Worm (Caenorhabditis elegans) whole organism, young adult: ENCODE measurements around the gene F28C6.8.

Experiments
- K12H6.12 ChIP-seq: fragments of 200-800 bp; sonication (Bioruptor generic); optimal IDR thresholded peaks from 2 replicates; lab custom pipeline; 2018; ENCODE audit warnings: mild to moderate bottlenecking, missing genetic modification characterization, missing compliant biosample characterization
- ceh-79 ChIP-seq: sonication (generic microtip); optimal IDR thresholded peaks from 2 replicates; lab custom pipeline; 2017; ENCODE audit warnings: mild to moderate bottlenecking, missing genetic modification characterization, missing compliant biosample characterization
- dpl-1 ChIP-seq: fragments of 150-350 bp; optimal IDR thresholded peaks from 2 replicates; lab custom pipeline; 2014; ENCODE audit warnings: missing biosample characterization, missing genetic modification reagents, missing genetic modification characterization
- egl-18 ChIP-seq: fragments of 200-800 bp; sonication (Bioruptor generic); IDR thresholded peaks from 2 replicates; pipeline ENCODE4 v1.3.6; 2022; ENCODE audit warnings: missing genetic modification reagents, missing genetic modification characterization, missing compliant biosample characterization
- egrh-3 ChIP-seq: fragments of 200-800 bp; sonication (Bioruptor generic); IDR thresholded peaks from 2 replicates; pipeline ENCODE4 v1.3.6; 2022; ENCODE audit warnings: missing genetic modification reagents, missing genetic modification characterization, missing compliant biosample characterization
- nfyb-1 ChIP-seq: fragments of 200-800 bp; sonication (Bioruptor generic); IDR thresholded peaks from 2 replicates; pipeline ENCODE4 v1.3.6; 2022; ENCODE audit warnings: missing genetic modification reagents, missing genetic modification characterization, missing compliant biosample characterization
- sdz-38 ChIP-seq: sonication (generic microtip); optimal IDR thresholded peaks from 2 replicates; lab custom pipeline; 2016; ENCODE audit warnings: missing genotype, missing genetic modification characterization, missing compliant biosample characterization

DNA sequence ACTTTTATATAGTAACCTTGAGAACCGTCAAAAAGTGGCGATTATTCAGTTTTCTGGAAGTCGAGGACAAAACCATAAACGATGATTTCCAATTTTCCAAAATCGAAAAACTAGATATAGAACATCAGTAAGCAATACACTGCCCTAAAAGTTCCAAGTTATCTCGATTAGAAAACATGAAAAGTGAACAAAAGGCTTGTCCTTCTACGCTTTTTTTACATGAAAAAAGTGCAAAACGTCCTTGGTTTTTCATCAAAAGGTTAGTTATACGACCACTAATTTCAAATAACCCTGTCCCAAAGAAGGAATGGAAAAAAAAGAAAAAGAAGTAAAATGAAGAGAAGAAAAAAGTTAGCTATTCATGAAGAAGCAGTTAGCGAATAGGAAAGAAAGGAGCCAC, 20.7 kb upstream of the F28C6.8 start:
- TF ChIP-seq sdz-38: no peak
- TF ChIP-seq nfyb-1 (GFP tag; lab: Robert Waterston, UW): no peak
- no peak for TF ChIP-seq dpl-1 (GFP tag; lab: Kevin White, UChicago)
- TF ChIP-seq egrh-3 (GFP tag; lab: Robert Waterston, UW): no peak
- TF ChIP-seq K12H6.12 (tag; lab: Kevin White, UChicago): no peak
- TF ChIP-seq egl-18: no peak
- TF ChIP-seq ceh-79 (tag; lab: Kevin White, UChicago): no peak
